Fruit fly (Drosophila melanogaster): ENCODE results near the gene CG11322.

DNA sequence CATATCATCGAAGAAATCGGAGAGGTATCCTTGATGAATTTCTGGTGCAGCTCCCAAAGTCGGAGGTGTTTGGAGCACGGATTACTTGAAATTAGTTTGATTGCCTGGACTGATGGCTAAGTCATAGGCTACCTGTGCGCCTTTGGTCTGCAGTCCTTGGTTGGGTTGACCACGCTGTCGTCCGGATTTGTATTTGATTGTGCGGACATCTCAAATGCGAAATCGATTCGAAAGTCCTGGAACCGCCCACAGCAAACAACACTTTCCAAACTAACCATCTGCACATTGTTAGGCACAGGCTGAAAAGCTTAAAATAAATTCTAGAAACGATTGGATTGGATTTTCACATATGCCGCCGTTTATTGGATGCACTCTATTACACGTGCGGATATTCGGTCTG, at the start of gene CG11322:
- no peak for TF ChIP-seq stwl (tag; optimal IDR thresholded peaks at IDR 0.05)
- no peak for TF ChIP-seq CG10959 (GFP tag; IDR thresholded peaks at IDR 0.05)
- no peak for TF ChIP-seq CG2712 (tag; optimal IDR thresholded peaks at IDR 0.05)
- no peak for TF ChIP-seq CG11456 (GFP tag; IDR thresholded peaks at IDR 0.05)

All from whole organism, embryonic.